Worm (Caenorhabditis elegans) whole organism, midembryonic: Measurements from ENCODE around the gene ant-1.3.
"Not testable (repeated sequence)": the region's sequence is repeated elsewhere in the genome, so short reads cannot be mapped to it uniquely, and the experiment has no call there.

ENCODE experiments used
- T22C8.4 ChIP-seq: fragments of 200-800 bp; sonication (Bioruptor generic); IDR thresholded peaks from 2 replicates; pipeline ENCODE4 v1.3.6; 2022; ENCODE audit warnings: missing genetic modification characterization, missing compliant biosample characterization
- cog-1 ChIP-seq: sonication (generic microtip); optimal IDR thresholded peaks from 2 replicates; lab custom pipeline; 2016; ENCODE audit warnings: missing genetic modification characterization, missing compliant biosample characterization
- flt-1 ChIP-seq: fragments of 200-800 bp; sonication (Bioruptor generic); IDR thresholded peaks from 2 replicates; pipeline ENCODE4 v1.3.6; 2022; ENCODE audit warnings: missing genetic modification characterization, missing compliant biosample characterization
- klf-2 ChIP-seq: fragments of 200-800 bp; sonication (Bioruptor generic); conservative IDR thresholded peaks from 2 replicates; pipeline ENCODE4 v1.3.6; 2022; ENCODE audit warnings: missing genetic modification reagents, missing genetic modification characterization, missing compliant biosample characterization
- med-1 ChIP-seq: sonication (generic microtip); optimal IDR thresholded peaks from 2 replicates; lab custom pipeline; 2017; ENCODE audit warnings: missing genetic modification characterization, mild to moderate bottlenecking, missing compliant biosample characterization, antibody characterized with exemption, missing genetic modification reagents; ENCODE audit not compliant: insufficient read depth
- ref-1 ChIP-seq: fragments of 200-800 bp; sonication (Bioruptor generic); conservative IDR thresholded peaks from 2 replicates; pipeline ENCODE4 v1.3.6; 2022; ENCODE audit warnings: missing genetic modification reagents, missing genetic modification characterization, missing compliant biosample characterization
- tab-1 ChIP-seq: fragments of 200-800 bp; sonication (Bioruptor generic); IDR thresholded peaks from 2 replicates; pipeline ENCODE4 v1.3.6; 2022; ENCODE audit warnings: missing genetic modification characterization, missing compliant biosample characterization
- ztf-23 ChIP-seq: fragments of 200-800 bp; sonication (Bioruptor generic); IDR thresholded peaks from 2 replicates; pipeline ENCODE4 v1.3.6; 2022; ENCODE audit warnings: missing genetic modification reagents, missing genetic modification characterization, missing compliant biosample characterization
- ztf-29 ChIP-seq: fragments of 200-800 bp; sonication (Bioruptor generic); IDR thresholded peaks from 2 replicates; pipeline ENCODE4 v1.3.6; 2022; ENCODE audit warnings: missing genetic modification reagents, missing genetic modification characterization, missing compliant biosample characterization

ant-1.3 gene

DNA sequence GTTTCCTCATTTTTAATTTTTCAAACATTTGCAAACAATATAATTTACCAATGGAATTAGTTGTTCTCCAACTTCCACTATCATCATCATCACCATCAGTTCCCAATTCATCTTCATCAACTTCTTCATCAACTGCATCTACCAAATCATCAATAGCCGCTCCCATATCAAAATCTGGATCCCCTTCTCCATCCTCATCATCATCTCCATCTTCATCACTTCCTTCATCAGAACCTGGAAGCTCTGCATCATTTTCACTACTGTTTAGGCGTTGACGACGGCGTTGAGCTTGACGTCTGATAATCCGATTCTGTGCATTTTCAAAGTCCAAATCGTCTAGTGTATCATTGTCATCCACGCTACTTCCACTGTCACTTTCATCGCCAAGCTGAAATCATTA lies 11.2 kb downstream of the ant-1.3 start:
- TF ChIP-seq med-1 (GFP tag; lab: Kevin White, UChicago) (no peak), cog-1 (no peak), ztf-29 (GFP tag; lab: Robert Waterston, UW) (no peak), ref-1 (GFP tag; lab: Robert Waterston, UW) (no peak), ztf-23 (GFP tag; lab: Robert Waterston, UW) (no peak), tab-1 (GFP tag; lab: Robert Waterston, UW) (no peak)

DNA sequence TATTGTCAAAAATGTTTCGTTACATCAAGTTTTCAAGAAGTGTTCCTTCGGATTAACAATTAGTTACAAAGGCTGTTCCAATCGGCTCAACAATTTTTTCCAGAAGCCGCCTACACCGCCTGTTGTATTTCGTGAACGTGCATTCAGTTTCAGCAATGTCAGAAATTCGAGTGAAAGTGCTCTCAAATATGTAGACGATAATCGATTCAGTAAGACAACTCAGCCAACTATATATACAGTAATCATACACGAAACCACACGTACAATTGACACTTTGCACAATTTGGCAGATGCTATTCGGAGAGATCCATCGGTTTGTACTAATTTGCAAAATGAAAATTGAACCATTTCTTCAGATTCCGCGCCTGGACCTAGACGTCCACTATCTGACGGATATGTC lies 12.6 kb downstream of the ant-1.3 start:
- no peak for TF ChIP-seq ztf-29 (GFP tag; lab: Robert Waterston, UW)
- no peak for TF ChIP-seq cog-1
- no peak for TF ChIP-seq ref-1 (GFP tag; lab: Robert Waterston, UW)
- TF ChIP-seq tab-1 (GFP tag; lab: Robert Waterston, UW), result no peak
- TF ChIP-seq med-1 (GFP tag; lab: Kevin White, UChicago), result no peak
- TF ChIP-seq flt-1, result no peak
- TF ChIP-seq ztf-23 (GFP tag; lab: Robert Waterston, UW), result no peak
- no peak for TF ChIP-seq klf-2
- no peak for TF ChIP-seq T22C8.4 (GFP tag; lab: Robert Waterston, UW)

- TF ChIP-seq T22C8.4 (GFP tag; lab: Robert Waterston, UW) (no peak), ref-1 (GFP tag; lab: Robert Waterston, UW) (no peak), tab-1 (GFP tag; lab: Robert Waterston, UW) (no peak), cog-1 (no peak), klf-2 (no peak), flt-1 (no peak), ztf-29 (GFP tag; lab: Robert Waterston, UW) (no peak), med-1 (GFP tag; lab: Kevin White, UChicago) (no peak), ztf-23 (GFP tag; lab: Robert Waterston, UW) (no peak)
Observed at ce11 chrIV:9692874-9693273, 16.2 kb downstream of the ant-1.3 start, which contains the start of gene twk-9. TSS of gene twk-9 (plus strand) at chrIV:9693174.

DNA sequence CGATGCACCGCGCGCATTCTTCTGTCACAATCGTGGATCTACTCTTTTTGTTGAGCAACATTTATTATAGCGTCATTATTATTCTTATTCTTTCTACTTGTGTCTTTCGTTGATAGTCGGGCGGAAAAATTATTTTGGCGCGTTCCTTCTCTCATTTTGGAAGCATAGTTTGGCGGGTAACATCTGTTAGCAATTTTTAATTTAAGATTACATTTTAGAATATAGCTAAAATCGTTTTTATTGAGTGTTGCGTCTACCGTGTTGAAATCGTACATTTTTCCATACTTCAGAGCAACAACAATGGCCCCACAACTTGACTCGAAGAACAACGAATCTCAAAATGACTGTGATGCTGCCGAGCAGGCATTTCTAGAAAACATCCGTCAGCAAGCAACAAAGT lies 18.5 kb downstream of the ant-1.3 start, which contains the start of gene sdz-36:
sdz-36 (plus strand) TSS at position 301 of the 400 bp plus-strand sequence.
- TF ChIP-seq klf-2 (no peak), ref-1 (GFP tag; lab: Robert Waterston, UW) (no peak), med-1 (GFP tag; lab: Kevin White, UChicago) (no peak), T22C8.4 (GFP tag; lab: Robert Waterston, UW) (no peak), cog-1 (no peak), ztf-23 (GFP tag; lab: Robert Waterston, UW) (no peak), tab-1 (GFP tag; lab: Robert Waterston, UW) (no peak), ztf-29 (GFP tag; lab: Robert Waterston, UW) (no peak), flt-1 (no peak)

ce11 chrIV:9688715-9689114 lies 20.4 kb downstream of the ant-1.3 start, which contains the start of gene msp-76:
TSS of gene msp-76 (plus strand) at chrIV:9689015.
- not testable (repeated sequence) for TF ChIP-seq flt-1; cog-1; ref-1 (GFP tag; lab: Robert Waterston, UW)

- TF ChIP-seq T22C8.4 (GFP tag; lab: Robert Waterston, UW) (no peak), klf-2 (no peak), med-1 (GFP tag; lab: Kevin White, UChicago) (no peak), cog-1 (no peak), tab-1 (GFP tag; lab: Robert Waterston, UW) (no peak), ztf-23 (GFP tag; lab: Robert Waterston, UW) (no peak), ztf-29 (GFP tag; lab: Robert Waterston, UW) (no peak), ref-1 (GFP tag; lab: Robert Waterston, UW) (no peak), flt-1 (no peak)
Observed at ce11 chrIV:9683433-9683832, 25.7 kb downstream of the ant-1.3 start, which contains the start of the genes htas-1 and ZK1251.3. TSS of gene htas-1 (minus strand) at chrIV:9683533. TSS of gene ZK1251.3 (plus strand) at chrIV:9683658.

- TF ChIP-seq ztf-23 (GFP tag; lab: Robert Waterston, UW) (no peak), med-1 (GFP tag; lab: Kevin White, UChicago) (no peak), T22C8.4 (GFP tag; lab: Robert Waterston, UW) (no peak), ref-1 (GFP tag; lab: Robert Waterston, UW) (no peak), flt-1 (no peak), tab-1 (GFP tag; lab: Robert Waterston, UW) (no peak), klf-2 (no peak), cog-1 (no peak), ztf-29 (GFP tag; lab: Robert Waterston, UW) (no peak)
Observed at ce11 chrIV:9682514-9682913, 26.6 kb downstream of the ant-1.3 start, which contains the start of gene ins-7. TSS of gene ins-7 (minus strand) at chrIV:9682845.

DNA sequence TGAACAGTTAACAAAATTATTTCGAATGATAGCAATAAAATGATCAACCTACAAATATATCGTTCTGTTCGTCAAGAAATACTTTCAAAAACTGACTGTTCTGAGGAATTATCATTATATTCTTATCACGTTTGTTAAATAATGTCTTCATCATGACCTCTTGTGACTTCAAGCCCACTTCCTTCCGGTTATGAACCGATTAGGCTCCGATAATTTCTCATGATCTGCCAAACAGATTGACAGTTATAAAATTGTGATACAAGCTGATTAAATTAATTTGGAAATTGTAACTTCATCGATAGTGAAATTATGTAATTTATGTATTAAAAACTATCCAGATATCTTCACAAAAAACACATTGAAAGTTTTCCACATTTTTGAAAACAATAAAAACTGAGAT lies 28.3 kb downstream of the ant-1.3 start, which contains the start of gene ins-8:
ins-8 (minus strand) TSS at position 101 of the 400 bp plus-strand sequence.
- TF ChIP-seq med-1 (GFP tag; lab: Kevin White, UChicago) (no peak), cog-1 (no peak), klf-2 (no peak), flt-1 (no peak), ref-1 (GFP tag; lab: Robert Waterston, UW) (no peak), ztf-29 (GFP tag; lab: Robert Waterston, UW) (no peak), ztf-23 (GFP tag; lab: Robert Waterston, UW) (no peak), tab-1 (GFP tag; lab: Robert Waterston, UW) (no peak), T22C8.4 (GFP tag; lab: Robert Waterston, UW) (no peak)

DNA sequence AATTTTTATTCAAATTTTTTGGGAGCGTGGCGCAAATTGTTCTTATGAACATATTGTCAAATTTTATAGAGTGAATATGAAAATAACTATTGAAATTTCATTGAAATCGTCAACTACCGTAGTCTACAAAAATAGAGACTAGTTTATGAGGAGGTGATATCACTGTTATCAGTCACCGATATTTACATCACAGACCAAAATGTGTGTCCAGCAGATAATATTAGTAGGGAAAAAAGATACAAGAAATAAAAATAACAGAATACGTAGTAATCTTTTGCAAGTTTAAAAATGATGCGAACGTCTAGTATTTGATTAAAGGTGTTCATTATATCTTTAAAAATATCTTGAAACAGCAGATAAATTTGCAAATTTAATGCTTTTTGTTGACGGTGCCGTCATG lies 29.8 kb downstream of the ant-1.3 start:
- TF ChIP-seq klf-2 (no peak), T22C8.4 (GFP tag; lab: Robert Waterston, UW) (no peak), cog-1 (no peak)

- no peak for TF ChIP-seq klf-2
- no peak for TF ChIP-seq tab-1 (GFP tag; lab: Robert Waterston, UW)
- TF ChIP-seq ref-1 (GFP tag; lab: Robert Waterston, UW), result no peak
- TF ChIP-seq ztf-23 (GFP tag; lab: Robert Waterston, UW), result no peak
- no peak for TF ChIP-seq med-1 (GFP tag; lab: Kevin White, UChicago)
- TF ChIP-seq ztf-29 (GFP tag; lab: Robert Waterston, UW), result no peak
- TF ChIP-seq cog-1, result no peak
- no peak for TF ChIP-seq T22C8.4 (GFP tag; lab: Robert Waterston, UW)
- TF ChIP-seq flt-1, result no peak
Observed at ce11 chrIV:9678007-9678406, 31.1 kb downstream of the ant-1.3 start.
